Fruit fly (Drosophila melanogaster) whole organism, embryonic: ENCODE measurements around the gene Vav.

ENCODE experiments used
- CG1233 ChIP-seq: fragments of 200-800 bp; sonication (Bioruptor generic); optimal IDR thresholded peaks from 4 replicates; lab custom pipeline; 2018; ENCODE audit warnings: missing biosample characterization, mild to moderate bottlenecking, missing genetic modification characterization
- CG18599 ChIP-seq: fragments of 200-800 bp; sonication (Bioruptor generic); optimal IDR thresholded peaks from 3 replicates; lab custom pipeline; 2017; ENCODE audit warnings: missing biosample characterization, missing genetic modification characterization, mild to moderate bottlenecking, moderate library complexity, missing genetic modification reagents
- D19B ChIP-seq: fragments of 200-800 bp; sonication (Bioruptor generic); optimal IDR thresholded peaks from 2 replicates; lab custom pipeline; 2017; ENCODE audit warnings: missing biosample characterization, mild to moderate bottlenecking, missing genetic modification characterization
- Fer3 ChIP-seq: fragments of 200-800 bp; sonication (Bioruptor generic); optimal IDR thresholded peaks from 2 replicates; lab custom pipeline; 2018; ENCODE audit warnings: missing biosample characterization, mild to moderate bottlenecking, missing genetic modification characterization, moderate library complexity
- fru ChIP-seq: fragments of >200 bp; optimal IDR thresholded peaks from 2 replicates; lab custom pipeline; 2017
- h ChIP-seq: fragments of >200 bp; optimal IDR thresholded peaks from 2 replicates; lab custom pipeline; 2017
- tap ChIP-seq: fragments of 200-800 bp; optimal IDR thresholded peaks from 3 replicates; lab custom pipeline; 2019; ENCODE audit warnings: missing biosample characterization, mild to moderate bottlenecking, missing genetic modification characterization, moderate library complexity

DNA sequence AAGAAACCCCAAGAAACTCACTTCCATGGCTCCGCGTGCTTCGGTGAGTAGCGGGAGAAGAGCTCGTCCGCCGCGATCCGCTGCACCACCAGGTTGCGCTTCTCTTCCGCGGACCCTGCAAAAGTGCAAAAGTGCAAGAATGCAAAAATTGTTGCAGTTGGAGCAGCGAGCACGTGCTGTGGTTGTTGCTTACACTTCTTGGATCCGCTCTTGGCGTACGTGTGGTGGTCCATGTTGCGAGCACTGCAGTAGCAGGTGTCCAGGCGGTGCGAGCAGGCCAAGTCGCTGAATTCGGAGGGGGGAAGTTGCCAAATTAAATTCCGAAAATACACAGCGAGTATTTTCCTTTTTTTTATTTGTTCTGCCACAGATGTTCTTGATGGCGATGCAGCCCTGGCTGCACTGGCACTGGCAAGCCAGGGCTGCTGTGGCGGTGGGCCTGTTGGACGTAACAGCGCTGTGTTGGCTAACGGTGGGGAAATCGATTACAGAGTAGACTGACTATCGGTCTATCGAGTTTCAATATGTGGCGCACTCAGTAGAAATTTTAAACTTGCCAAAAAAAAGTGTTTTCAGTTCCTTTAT lies 7.0 kb downstream of the Vav start, which contains the start of gene CG8010:
- TF ChIP-seq fru (no peak), tap (tag; lab: Kevin White, UChicago) (no peak), CG18599 (GFP tag; lab: Kevin White, UChicago) (no peak), CG1233 (GFP tag; lab: Kevin White, UChicago) (no peak), h (no peak), Fer3 (no peak), D19B (GFP tag; lab: Kevin White, UChicago) (no peak)
